Worm (Caenorhabditis elegans) whole organism, L2 larva: ENCODE measurements around the gene C27D6.3.

Experiments used
- ZK546.5 ChIP-seq: sonication (generic microtip); optimal IDR thresholded peaks from 2 replicates; lab custom pipeline; 2017; ENCODE audit warnings: missing biosample characterization, missing genetic modification characterization
- blmp-1 ChIP-seq: sonication (generic microtip); optimal IDR thresholded peaks from 2 replicates; lab custom pipeline; 2017; ENCODE audit warnings: missing genetic modification characterization, mild to moderate bottlenecking, missing compliant biosample characterization, antibody characterized with exemption, moderate library complexity; ENCODE audit not compliant: insufficient read depth
- crh-2 ChIP-seq: sonication (generic microtip); optimal IDR thresholded peaks from 2 replicates; lab custom pipeline; 2017; ENCODE audit warnings: missing biosample characterization, missing genetic modification characterization
- elt-3 ChIP-seq: sonication (generic microtip); optimal IDR thresholded peaks from 2 replicates; lab custom pipeline; 2017; ENCODE audit warnings: missing biosample characterization, missing genetic modification characterization
- nhr-11 ChIP-seq: fragments of 150-350 bp; optimal IDR thresholded peaks from 2 replicates; lab custom pipeline; 2014; ENCODE audit warnings: missing biosample characterization, missing genetic modification characterization

ce11 chrII:5191766-5192165 is 17.5 kb upstream of the C27D6.3 start:
- no peak for TF ChIP-seq crh-2 (tag; lab: Kevin White, UChicago)
- TF ChIP-seq nhr-11 (tag; lab: Kevin White, UChicago) = no peak
- TF ChIP-seq elt-3 (tag; lab: Kevin White, UChicago) = no peak
- no peak for TF ChIP-seq ZK546.5 (tag; lab: Kevin White, UChicago)
- TF ChIP-seq blmp-1 = no peak
